Worm (Caenorhabditis elegans) whole organism, L4/young adult: ENCODE results near the gene ddx-15.

Source experiments
- W03F9.2 ChIP-seq: fragments of 150-350 bp; optimal IDR thresholded peaks from 2 replicates; lab custom pipeline; 2014; ENCODE audit warnings: missing biosample characterization, missing genetic modification characterization
- dao-5 ChIP-seq: sonication (generic microtip); optimal IDR thresholded peaks from 2 replicates; lab custom pipeline; 2016; ENCODE audit warnings: missing genotype, missing genetic modification characterization, moderate library complexity, missing compliant biosample characterization
- him-1 ChIP-seq: sonication (generic microtip); optimal IDR thresholded peaks from 2 replicates; lab custom pipeline; 2016; ENCODE audit warnings: missing genotype, missing genetic modification reagents, missing genetic modification characterization, missing compliant biosample characterization

ce11 chrIII:5635179-5635578 lies 43.7 kb upstream of the ddx-15 start, which contains the start of gene ckk-1:
- no peak for TF ChIP-seq dao-5 (tag; lab: Kevin White, UChicago)
- no peak for TF ChIP-seq W03F9.2 (tag; lab: Kevin White, UChicago)
- TF ChIP-seq him-1 (tag; lab: Kevin White, UChicago), result no peak
